Worm (Caenorhabditis elegans) whole organism, L3 larva: ENCODE data around the gene F21C10.5.

Experiments used
- R02D3.7 ChIP-seq: fragments of 150-350 bp; optimal IDR thresholded peaks from 2 replicates; lab custom pipeline; 2014; ENCODE audit warnings: missing biosample characterization, missing genetic modification characterization
- ZK546.5 ChIP-seq: sonication (generic microtip); optimal IDR thresholded peaks from 2 replicates; lab custom pipeline; 2017; ENCODE audit warnings: missing biosample characterization, missing genetic modification characterization
- aly-2 ChIP-seq: fragments of 150-350 bp; optimal IDR thresholded peaks from 2 replicates; lab custom pipeline; 2014; ENCODE audit warnings: missing biosample characterization, missing genetic modification characterization
- ama-1 ChIP-seq: fragments of 150-350 bp; optimal IDR thresholded peaks from 2 replicates; lab custom pipeline; 2018
- ceh-16 ChIP-seq: sonication (generic microtip); optimal IDR thresholded peaks from 2 replicates; lab custom pipeline; 2017; ENCODE audit warnings: missing biosample characterization, missing genetic modification characterization
- ceh-28 ChIP-seq: fragments of 150-350 bp; optimal IDR thresholded peaks from 2 replicates; lab custom pipeline; 2014; ENCODE audit warnings: missing biosample characterization, missing genetic modification reagents, missing genetic modification characterization
- ceh-82 ChIP-seq: fragments of 150-350 bp; optimal IDR thresholded peaks from 2 replicates; lab custom pipeline; 2014; ENCODE audit warnings: missing biosample characterization, missing genetic modification characterization
- ceh-9 ChIP-seq: sonication (generic microtip); optimal IDR thresholded peaks from 2 replicates; lab custom pipeline; 2018; ENCODE audit warnings: missing biosample characterization, missing genetic modification characterization
- daf-12 ChIP-seq: fragments of 150-350 bp; optimal IDR thresholded peaks from 2 replicates; lab custom pipeline; 2014; ENCODE audit warnings: missing biosample characterization, missing genetic modification reagents, missing genetic modification characterization
- egl-27 ChIP-seq: sonication (generic microtip); optimal IDR thresholded peaks from 4 replicates; lab custom pipeline; 2017; ENCODE audit warnings: missing biosample characterization, missing genetic modification reagents, missing genetic modification characterization
- egl-5 ChIP-seq: fragments of 150-350 bp; optimal IDR thresholded peaks from 2 replicates; lab custom pipeline; 2017; ENCODE audit warnings: missing biosample characterization, missing genetic modification reagents, missing genetic modification characterization, inconsistent platforms
- elt-1 ChIP-seq: fragments of 150-350 bp; optimal IDR thresholded peaks from 2 replicates; lab custom pipeline; 2014; ENCODE audit warnings: missing biosample characterization, missing genetic modification characterization
- elt-2 ChIP-seq: sonication (generic microtip); optimal IDR thresholded peaks from 2 replicates; lab custom pipeline; 2016; ENCODE audit warnings: missing genetic modification reagents, mild to moderate bottlenecking, missing genetic modification characterization, missing compliant biosample characterization
- eor-1 ChIP-seq, 2 experiments: fragments of 150-350 bp; optimal IDR thresholded peaks; 2 replicates each; lab custom pipeline; 2014 to 2018; ENCODE audit warnings: missing biosample characterization in 2 of 2, missing genetic modification characterization in 2 of 2
- fkh-10 ChIP-seq: sonication (generic microtip); optimal IDR thresholded peaks from 2 replicates; lab custom pipeline; 2017; ENCODE audit warnings: missing biosample characterization, missing genetic modification reagents, missing genetic modification characterization
- fkh-2 ChIP-seq: fragments of 150-350 bp; optimal IDR thresholded peaks from 2 replicates; lab custom pipeline; 2014; ENCODE audit warnings: missing biosample characterization, missing genetic modification reagents, missing genetic modification characterization
- fos-1 ChIP-seq: fragments of 150-350 bp; optimal IDR thresholded peaks from 2 replicates; lab custom pipeline; 2014; ENCODE audit warnings: missing biosample characterization, missing genetic modification characterization
- hmg-11 ChIP-seq: sonication (generic microtip); optimal IDR thresholded peaks from 2 replicates; lab custom pipeline; 2016; ENCODE audit warnings: missing genetic modification characterization, missing compliant biosample characterization
- lin-15B ChIP-seq: fragments of 150-350 bp; optimal IDR thresholded peaks from 2 replicates; lab custom pipeline; 2014; ENCODE audit warnings: missing biosample characterization, missing genetic modification characterization
- lin-39 ChIP-seq: fragments of 150-350 bp; optimal IDR thresholded peaks from 2 replicates; lab custom pipeline; 2018; ENCODE audit warnings: missing biosample characterization, missing genetic modification reagents, missing genetic modification characterization
- lsy-12 ChIP-seq: sonication (generic microtip); optimal IDR thresholded peaks from 2 replicates; lab custom pipeline; 2016; ENCODE audit warnings: mild to moderate bottlenecking, missing genetic modification characterization, missing compliant biosample characterization
- mdl-1 ChIP-seq: fragments of 150-350 bp; optimal IDR thresholded peaks from 2 replicates; lab custom pipeline; 2014; ENCODE audit warnings: missing biosample characterization, missing genetic modification characterization
- nfya-1 ChIP-seq: sonication (generic microtip); optimal IDR thresholded peaks from 2 replicates; lab custom pipeline; 2017; ENCODE audit warnings: missing genetic modification characterization, mild to moderate bottlenecking, missing compliant biosample characterization, antibody characterized with exemption, moderate library complexity; ENCODE audit not compliant: insufficient read depth
- nhr-11 ChIP-seq: fragments of 150-350 bp; optimal IDR thresholded peaks from 2 replicates; lab custom pipeline; 2014; ENCODE audit warnings: missing biosample characterization, missing genetic modification characterization
- nhr-12 ChIP-seq: fragments of 150-350 bp; optimal IDR thresholded peaks from 2 replicates; lab custom pipeline; 2014; ENCODE audit warnings: missing biosample characterization, missing genetic modification characterization
- nhr-23 ChIP-seq: fragments of 150-350 bp; optimal IDR thresholded peaks from 2 replicates; lab custom pipeline; 2014; ENCODE audit warnings: missing biosample characterization, missing genetic modification reagents, missing genetic modification characterization
- nhr-237 ChIP-seq: fragments of 150-350 bp; optimal IDR thresholded peaks from 2 replicates; lab custom pipeline; 2014; ENCODE audit warnings: missing biosample characterization, missing genetic modification characterization
- nhr-25 ChIP-seq: sonication (generic microtip); optimal IDR thresholded peaks from 2 replicates; lab custom pipeline; 2017; ENCODE audit warnings: missing biosample characterization, missing genetic modification characterization
- nhr-28 ChIP-seq: fragments of 150-350 bp; optimal IDR thresholded peaks from 2 replicates; lab custom pipeline; 2014; ENCODE audit warnings: missing biosample characterization, missing genetic modification characterization
- nhr-43 ChIP-seq: sonication (generic microtip); optimal IDR thresholded peaks from 2 replicates; lab custom pipeline; 2016; ENCODE audit warnings: mild to moderate bottlenecking, missing genetic modification characterization, missing compliant biosample characterization; ENCODE audit not compliant: poor library complexity, severe bottlenecking
- nhr-67 ChIP-seq: fragments of 150-350 bp; optimal IDR thresholded peaks from 2 replicates; lab custom pipeline; 2014; ENCODE audit warnings: missing biosample characterization, missing genetic modification characterization
- nhr-76 ChIP-seq: fragments of 150-350 bp; sonication (generic microtip); optimal IDR thresholded peaks from 5 replicates; lab custom pipeline; 2014; ENCODE audit warnings: missing biosample characterization, missing genetic modification characterization
- nhr-77 ChIP-seq: fragments of 150-350 bp; optimal IDR thresholded peaks from 2 replicates; lab custom pipeline; 2014; ENCODE audit warnings: missing biosample characterization, missing genetic modification characterization
- pha-4 ChIP-seq: fragments of 150-350 bp; optimal IDR thresholded peaks from 2 replicates; lab custom pipeline; 2014; ENCODE audit warnings: missing biosample characterization, missing genetic modification reagents, missing genetic modification characterization
- pqm-1 ChIP-seq: fragments of 150-350 bp; optimal IDR thresholded peaks from 2 replicates; lab custom pipeline; 2017; ENCODE audit warnings: missing biosample characterization, missing genetic modification characterization, inconsistent platforms
- sea-2 ChIP-seq: fragments of 150-350 bp; sonication (generic microtip); optimal IDR thresholded peaks from 4 replicates; lab custom pipeline; 2014; ENCODE audit warnings: missing biosample characterization, missing genetic modification reagents, missing genetic modification characterization
- skn-1 ChIP-seq: fragments of 150-350 bp; optimal IDR thresholded peaks from 2 replicates; lab custom pipeline; 2014; ENCODE audit warnings: missing biosample characterization, missing genetic modification characterization
- snpc-4 ChIP-seq: fragments of 150-350 bp; optimal IDR thresholded peaks from 2 replicates; lab custom pipeline; 2014; ENCODE audit warnings: missing biosample characterization, missing genetic modification characterization
- tbx-2 ChIP-seq: sonication (generic microtip); optimal IDR thresholded peaks from 2 replicates; lab custom pipeline; 2016; ENCODE audit warnings: mild to moderate bottlenecking, missing genetic modification characterization, missing compliant biosample characterization
- unc-39 ChIP-seq: sonication (generic microtip); optimal IDR thresholded peaks from 4 replicates; lab custom pipeline; 2017; ENCODE audit warnings: missing biosample characterization, missing genetic modification characterization
- unc-62 ChIP-seq: fragments of 150-350 bp; sonication (generic microtip); optimal IDR thresholded peaks from 4 replicates; lab custom pipeline; 2014; ENCODE audit warnings: missing biosample characterization, missing genetic modification reagents, missing genetic modification characterization
- zag-1 ChIP-seq: fragments of 150-350 bp; optimal IDR thresholded peaks from 2 replicates; lab custom pipeline; 2014; ENCODE audit warnings: missing biosample characterization, missing genetic modification characterization
- ztf-11 ChIP-seq: fragments of 150-350 bp; optimal IDR thresholded peaks from 2 replicates; lab custom pipeline; 2014; ENCODE audit warnings: missing biosample characterization, missing genetic modification characterization
- ztf-4 ChIP-seq: fragments of 150-350 bp; optimal IDR thresholded peaks from 2 replicates; lab custom pipeline; 2014; ENCODE audit warnings: missing biosample characterization, missing genetic modification characterization

The F21C10.5 gene

DNA sequence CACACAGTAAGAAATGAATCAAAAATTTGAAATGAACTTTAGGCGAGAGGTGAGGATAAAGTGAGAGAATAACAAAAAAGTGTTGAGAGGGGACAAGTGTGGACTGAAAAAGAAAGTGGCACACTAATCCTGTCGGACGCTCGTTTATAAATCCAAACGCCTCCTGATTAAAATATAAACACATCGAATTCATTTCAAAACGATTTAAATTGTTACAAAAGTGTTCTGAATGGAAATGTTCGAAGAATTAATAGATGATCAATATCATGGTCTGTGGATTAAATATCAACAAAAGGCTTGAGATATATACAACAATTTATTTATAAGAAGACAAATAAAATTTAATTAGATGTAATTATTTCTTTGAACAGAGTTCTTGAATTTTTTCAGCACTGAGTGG lies 42.6 kb downstream of the F21C10.5 start, which contains the start of gene B0222.11:
Gene B0222.11 (minus strand): TSS at position 101 of the 400 bp plus-strand sequence.
- no peak for TF ChIP-seq nhr-237
- TF ChIP-seq daf-12, result no peak
- no peak for TF ChIP-seq egl-5
- no peak for TF ChIP-seq nhr-25 (tag; lab: Kevin White, UChicago)
- TF ChIP-seq snpc-4 (tag; lab: Kevin White, UChicago), result no peak

DNA sequence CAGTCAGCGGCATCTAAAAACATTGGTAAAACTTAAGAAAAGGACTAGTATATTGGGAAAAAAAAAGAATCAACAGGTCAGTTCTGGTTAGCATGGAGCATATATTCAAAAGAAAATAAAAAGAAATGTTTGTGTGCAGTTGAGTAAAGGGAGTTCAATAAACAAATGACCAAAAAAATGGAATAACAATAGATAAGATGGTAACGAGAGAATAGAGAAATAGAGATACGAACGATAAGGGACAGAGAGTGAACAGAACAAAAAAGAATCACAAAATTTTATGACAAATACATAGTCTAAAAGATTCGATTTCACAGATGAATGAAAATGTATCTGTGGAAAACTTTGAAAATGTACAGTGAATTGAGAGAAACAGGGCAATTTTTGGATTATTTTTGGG lies 47.5 kb downstream of the F21C10.5 start, which contains the start of gene gad-3:
Gene gad-3 (minus strand): TSS at position 17 of the 400 bp plus-strand sequence.
- TF ChIP-seq ceh-82 (tag; lab: Kevin White, UChicago), result no peak
- peak; percentile 52 for TF ChIP-seq pha-4 (tag; lab: Kevin White, UChicago)
- TF ChIP-seq elt-2 (tag; lab: Kevin White, UChicago), result peak; percentile 63
- TF ChIP-seq pqm-1 (tag; lab: Kevin White, UChicago), result peak; percentile 52

DNA sequence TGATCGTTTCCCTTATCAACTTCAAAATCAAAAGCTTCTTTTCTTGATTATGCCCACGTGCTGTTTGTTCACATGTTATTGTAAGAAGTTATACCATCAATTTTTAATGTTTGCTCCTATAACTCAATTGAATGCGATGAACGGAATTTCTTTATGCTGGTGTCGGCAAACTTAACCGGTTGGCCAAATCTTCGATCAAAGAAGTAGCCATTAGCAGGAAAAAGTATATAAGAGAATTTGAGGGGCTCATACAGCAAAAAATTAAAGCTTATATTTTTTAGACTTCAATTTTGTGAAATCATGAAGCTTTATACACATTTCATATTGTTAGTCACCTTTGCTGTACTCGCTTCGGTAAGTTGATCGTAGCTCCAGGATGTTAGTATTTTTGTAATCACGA lies 48.3 kb downstream of the F21C10.5 start, which contains the start of gene pqn-16:
Gene pqn-16 (plus strand): TSS at position 301 of the 400 bp plus-strand sequence.
- no peak for TF ChIP-seq eor-1 (tag; optimal IDR thresholded peaks at IDR 0.05; lab: Kevin White, UChicago)
- TF ChIP-seq sea-2 (GFP tag; lab: Kevin White, UChicago), result no peak
- TF ChIP-seq ZK546.5, result no peak
- no peak for TF ChIP-seq nhr-43 (tag; lab: Kevin White, UChicago)
- TF ChIP-seq nhr-237, result no peak
- TF ChIP-seq ztf-4 (tag; lab: Kevin White, UChicago), result no peak
- no peak for TF ChIP-seq ztf-11 (tag; lab: Kevin White, UChicago)
- no peak for TF ChIP-seq skn-1 (tag; lab: Kevin White, UChicago)
- no peak for TF ChIP-seq ceh-16 (tag; lab: Kevin White, UChicago)
- TF ChIP-seq daf-12, result no peak
- TF ChIP-seq nhr-11 (tag; lab: Kevin White, UChicago), result no peak
- no peak for TF ChIP-seq snpc-4 (tag; lab: Kevin White, UChicago)
- TF ChIP-seq nhr-76, result no peak
- TF ChIP-seq nhr-12, result no peak
- TF ChIP-seq unc-62 (GFP tag; lab: Kevin White, UChicago), result no peak
- no peak for TF ChIP-seq R02D3.7
- TF ChIP-seq fos-1 (tag; lab: Kevin White, UChicago), result no peak
- no peak for TF ChIP-seq hmg-11
- no peak for TF ChIP-seq ceh-28 (tag; lab: Kevin White, UChicago)
- TF ChIP-seq aly-2, result no peak

DNA sequence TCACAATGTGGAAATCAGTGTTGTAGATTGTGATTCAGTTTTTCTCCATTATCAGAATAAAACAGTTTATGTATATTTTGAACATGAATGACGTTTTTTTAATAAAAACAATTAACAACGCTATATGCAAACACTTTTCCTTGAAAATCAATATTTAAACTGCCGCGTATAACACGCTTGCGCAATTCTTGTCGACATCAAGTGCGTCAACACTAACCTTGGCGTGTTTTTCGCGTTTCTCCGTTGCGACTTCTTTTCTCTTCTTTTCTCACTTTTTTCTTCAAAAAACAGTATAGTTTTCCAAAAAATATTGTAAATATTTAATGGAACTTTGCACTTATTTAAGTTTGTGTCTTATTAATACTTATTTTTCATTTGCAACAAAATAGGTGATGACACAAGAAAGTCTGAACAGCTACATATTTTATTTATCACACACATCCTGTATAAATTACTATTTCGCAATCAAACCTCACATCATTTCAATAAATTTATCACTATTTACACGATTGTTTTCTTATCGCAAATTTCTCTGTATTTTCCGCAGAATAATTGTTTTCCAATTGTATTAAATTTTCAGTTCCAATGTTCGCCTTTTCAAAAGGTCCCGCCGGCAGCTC lies 49.9 kb downstream of the F21C10.5 start, which contains the start of gene spas-1:
Gene spas-1 (plus strand): TSS at position 572 of the 620 bp plus-strand sequence.
- TF ChIP-seq nhr-25 (tag; lab: Kevin White, UChicago) (peak; percentile 84), lin-39 (tag; lab: Kevin White, UChicago) (peak; percentile 7), nhr-67 (tag; lab: Kevin White, UChicago) (no peak), elt-2 (tag; lab: Kevin White, UChicago) (peak; percentile 71), ztf-4 (tag; lab: Kevin White, UChicago) (no peak), unc-39 (tag; lab: Kevin White, UChicago) (no peak), nhr-237 (no peak), mdl-1 (tag; lab: Kevin White, UChicago) (no peak), nhr-77 (tag; lab: Kevin White, UChicago) (no peak), ZK546.5 (no peak), skn-1 (tag; lab: Kevin White, UChicago) (no peak), zag-1 (tag; lab: Kevin White, UChicago) (no peak), ztf-11 (tag; lab: Kevin White, UChicago) (no peak), tbx-2 (tag; lab: Kevin White, UChicago) (peak; percentile 76), elt-1 (tag; lab: Kevin White, UChicago) (peak; percentile 37), aly-2 (no peak), snpc-4 (tag; lab: Kevin White, UChicago) (peak; percentile 88), nhr-28 (no peak), ceh-16 (tag; lab: Kevin White, UChicago) (no peak), ama-1 (lab: Kevin White, UChicago) (peak; percentile 41), egl-27 (tag; lab: Kevin White, UChicago) (peak; percentile 25), fkh-2 (tag; lab: Kevin White, UChicago) (no peak), fos-1 (tag; lab: Kevin White, UChicago) (no peak), lsy-12 (tag; lab: Kevin White, UChicago) (peak; percentile 73), ceh-82 (tag; lab: Kevin White, UChicago) (peak; percentile 19), fkh-10 (GFP tag; lab: Kevin White, UChicago) (no peak), sea-2 (GFP tag; lab: Kevin White, UChicago) (no peak), nhr-23 (peak; percentile 89), daf-12 (no peak), eor-1 (tag; optimal IDR thresholded peaks at IDR 0.05; lab: Kevin White, UChicago) (no peak), lin-15B (tag; lab: Kevin White, UChicago) (peak; percentile 88), unc-62 (GFP tag; lab: Kevin White, UChicago) (peak; percentile 60), pha-4 (tag; lab: Kevin White, UChicago) (peak; percentile 95), nhr-11 (tag; lab: Kevin White, UChicago) (no peak), R02D3.7 (peak; percentile 75), ceh-9 (tag; lab: Kevin White, UChicago) (no peak), nfya-1 (tag; lab: Kevin White, UChicago) (peak; percentile 85), nhr-12 (no peak)
